Worm (Caenorhabditis elegans) whole organism, L2 larva: ENCODE measurements around the gene Y38A10A.7.

Source experiments
- lin-39 ChIP-seq: fragments of 150-350 bp; optimal IDR thresholded peaks from 2 replicates; lab custom pipeline; 2014; ENCODE audit warnings: missing biosample characterization, missing genetic modification reagents, missing genetic modification characterization
- nhr-11 ChIP-seq: fragments of 150-350 bp; optimal IDR thresholded peaks from 2 replicates; lab custom pipeline; 2014; ENCODE audit warnings: missing biosample characterization, missing genetic modification characterization
- nhr-21 ChIP-seq: fragments of 150-350 bp; optimal IDR thresholded peaks from 2 replicates; lab custom pipeline; 2014; ENCODE audit warnings: missing biosample characterization, missing genetic modification characterization
- nhr-77 ChIP-seq: fragments of 150-350 bp; optimal IDR thresholded peaks from 2 replicates; lab custom pipeline; 2014; ENCODE audit warnings: missing biosample characterization, missing genetic modification characterization
- unc-55 ChIP-seq: fragments of 150-350 bp; sonication (generic microtip); optimal IDR thresholded peaks from 3 replicates; lab custom pipeline; 2014; ENCODE audit warnings: missing biosample characterization, missing genetic modification reagents, missing genetic modification characterization

DNA sequence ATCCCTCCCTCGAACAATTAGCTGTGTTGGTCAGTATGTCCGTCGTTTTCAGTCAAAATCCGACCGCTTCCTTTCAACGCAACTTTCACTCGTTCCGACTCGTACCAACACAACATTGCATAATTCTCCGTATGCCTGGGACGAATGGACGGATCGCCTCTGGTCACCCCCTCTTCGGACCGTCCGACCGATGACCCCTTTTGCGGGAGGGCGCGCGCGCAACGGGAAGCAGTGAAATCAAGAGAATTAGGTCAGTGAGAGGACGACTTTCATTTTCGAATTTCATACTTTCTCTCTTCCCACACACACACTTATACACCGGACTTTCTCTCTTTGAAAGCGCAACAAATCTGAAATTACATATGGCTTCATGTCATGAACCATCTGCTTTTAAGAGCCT is 9.4 kb downstream of the Y38A10A.7 start, which contains the start of gene atf-8:
- no peak for TF ChIP-seq nhr-21 (tag; lab: Kevin White, UChicago)
- no peak for TF ChIP-seq nhr-77 (tag; lab: Kevin White, UChicago)
- TF ChIP-seq unc-55 (GFP tag; lab: Kevin White, UChicago): no peak
- no peak for TF ChIP-seq nhr-11 (tag; lab: Kevin White, UChicago)
- no peak for TF ChIP-seq lin-39
